Fruit fly (Drosophila melanogaster) whole organism, pupa: ENCODE data around the gene CG44385.

Experiments used
- CG12605 ChIP-seq: fragments of 200-800 bp; sonication (Bioruptor generic); IDR thresholded peaks from 2 replicates; pipeline ENCODE4 v1.3.6; 2022; ENCODE audit warnings: missing biosample characterization, missing genetic modification characterization
- CG13204 ChIP-seq: fragments of 200-800 bp; sonication (Bioruptor generic); optimal IDR thresholded peaks from 2 replicates; lab custom pipeline; 2018; ENCODE audit warnings: missing biosample characterization, mild to moderate bottlenecking, missing genetic modification characterization, moderate library complexity
- CG15710 ChIP-seq: fragments of 200-800 bp; sonication (Bioruptor generic); optimal IDR thresholded peaks from 2 replicates; lab custom pipeline; 2018; ENCODE audit warnings: missing biosample characterization, mild to moderate bottlenecking, missing genetic modification characterization, moderate library complexity
- CG32121 ChIP-seq: fragments of 200-800 bp; sonication (Bioruptor generic); IDR thresholded peaks from 2 replicates; pipeline ENCODE4 v1.3.6; 2022; ENCODE audit warnings: missing biosample characterization, missing genetic modification characterization
- CG4496 ChIP-seq: fragments of 200-800 bp; sonication (Bioruptor generic); IDR thresholded peaks from 3 replicates; pipeline ENCODE4 v1.3.6; 2022; ENCODE audit warnings: missing biosample characterization, missing genetic modification characterization
- CG8159 ChIP-seq: fragments of 200-800 bp; sonication (Bioruptor generic); optimal IDR thresholded peaks from 3 replicates; lab custom pipeline; 2018; ENCODE audit warnings: missing biosample characterization, mild to moderate bottlenecking, missing genetic modification characterization, moderate library complexity
- CG8301 ChIP-seq: fragments of 200-800 bp; sonication (Bioruptor generic); optimal IDR thresholded peaks from 2 replicates; lab custom pipeline; 2018; ENCODE audit warnings: missing biosample characterization, mild to moderate bottlenecking, missing genetic modification characterization
- Ets98B ChIP-seq: fragments of 200-800 bp; sonication (Bioruptor generic); IDR thresholded peaks from 2 replicates; pipeline ENCODE4 v1.3.6; 2022; ENCODE audit warnings: missing biosample characterization, missing genetic modification characterization
- Pif1A ChIP-seq: fragments of 200-800 bp; sonication (Bioruptor generic); optimal IDR thresholded peaks from 3 replicates; lab custom pipeline; 2016; ENCODE audit warnings: missing biosample characterization, missing genetic modification characterization
- Pif1B ChIP-seq: fragments of 200-800 bp; sonication (Bioruptor generic); optimal IDR thresholded peaks from 3 replicates; lab custom pipeline; 2016; ENCODE audit warnings: missing biosample characterization, missing genetic modification characterization
- Snoo ChIP-seq: fragments of 200-800 bp; sonication (Bioruptor generic); optimal IDR thresholded peaks from 3 replicates; lab custom pipeline; 2017; ENCODE audit warnings: missing biosample characterization, mild to moderate bottlenecking, missing genetic modification characterization, inconsistent platforms
- gl ChIP-seq: fragments of 200-800 bp; sonication (Bioruptor generic); optimal IDR thresholded peaks from 2 replicates; lab custom pipeline; 2018; ENCODE audit warnings: missing biosample characterization, mild to moderate bottlenecking, missing genetic modification characterization
- rn ChIP-seq: fragments of 200-800 bp; sonication (Bioruptor generic); IDR thresholded peaks from 2 replicates; pipeline ENCODE4 v1.3.6; 2022; ENCODE audit warnings: missing biosample characterization, missing genetic modification characterization

DNA sequence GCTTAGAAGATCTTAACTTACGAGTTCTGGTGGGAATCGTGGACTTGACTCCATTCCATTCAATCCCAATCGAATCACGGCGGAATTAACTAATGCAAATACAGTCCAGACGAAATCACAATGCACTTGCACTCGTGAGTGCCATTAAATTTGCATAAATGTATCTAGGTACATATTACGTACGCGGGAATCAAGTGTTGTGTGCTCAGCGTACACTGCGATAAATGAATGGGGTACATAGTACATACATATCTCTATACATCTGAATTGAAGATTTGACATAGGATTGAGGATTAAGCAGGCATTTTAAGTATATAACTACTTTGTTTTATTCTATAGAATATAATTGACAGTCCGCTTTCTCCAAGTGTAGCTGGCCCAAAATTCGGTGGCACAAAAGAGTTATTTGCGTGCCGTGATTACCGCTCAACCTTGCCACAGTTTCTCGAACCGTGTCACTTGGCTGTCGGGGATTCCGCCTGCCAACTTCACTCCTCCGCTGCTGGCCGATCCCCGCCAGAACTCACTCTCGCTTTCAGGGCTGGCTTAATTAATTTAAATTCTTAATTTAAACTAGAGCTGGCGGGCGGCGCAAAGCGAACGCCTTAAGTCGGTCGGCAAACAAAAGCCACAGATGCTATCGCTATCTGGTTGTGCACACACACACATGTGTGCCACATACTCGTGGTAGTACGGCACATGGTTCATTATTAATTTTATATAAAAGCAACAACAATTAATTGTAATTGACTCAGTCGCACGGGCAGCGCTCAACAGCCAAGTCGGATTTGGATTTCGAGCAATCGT, 9.8 kb upstream of the CG44385 start, which contains the start of the genes CG15199 and CG15202:
- TF ChIP-seq CG32121 (GFP tag; lab: Robert Waterston, UW) (no peak), rn (GFP tag; lab: Robert Waterston, UW) (no peak), Ets98B (GFP tag; lab: Robert Waterston, UW) (no peak), CG4496 (no peak), CG8301 (no peak), Snoo (tag; lab: Kevin White, UChicago) (peak; percentile 53), CG8159 (tag; lab: Kevin White, UChicago) (no peak), CG12605 (GFP tag; lab: Robert Waterston, UW) (no peak), Pif1A (no peak), gl (no peak), CG13204 (GFP tag; lab: Kevin White, UChicago) (no peak), Pif1B (GFP tag; lab: Kevin White, UChicago) (no peak), CG15710 (tag; lab: Kevin White, UChicago) (no peak)
